Fruit fly (Drosophila melanogaster) whole organism, embryonic: ENCODE measurements around the gene CG6126.

Source experiments
- Abd-B ChIP-seq: fragments of 200-800 bp; sonication (Bioruptor generic); optimal IDR thresholded peaks from 2 replicates; lab custom pipeline; 2018; ENCODE audit warnings: missing biosample characterization, mild to moderate bottlenecking, missing genetic modification characterization, moderate library complexity
- Asciz ChIP-seq: fragments of 200-800 bp; sonication (Bioruptor generic); optimal IDR thresholded peaks from 2 replicates; lab custom pipeline; 2017; ENCODE audit warnings: missing biosample characterization, mild to moderate bottlenecking, missing genetic modification characterization, missing genetic modification reagents
- Bdp1 ChIP-seq: fragments of 200-800 bp; sonication (Bioruptor generic); optimal IDR thresholded peaks from 3 replicates; lab custom pipeline; 2016; ENCODE audit warnings: missing biosample characterization, missing genetic modification characterization
- CG10959 ChIP-seq: fragments of 200-800 bp; sonication (Bioruptor generic); IDR thresholded peaks from 2 replicates; pipeline ENCODE4 v1.3.6; 2022; ENCODE audit warnings: missing biosample characterization, missing genetic modification characterization
- CG11723 ChIP-seq: fragments of 200-800 bp; sonication (Bioruptor generic); optimal IDR thresholded peaks from 2 replicates; lab custom pipeline; 2017; ENCODE audit warnings: missing biosample characterization, mild to moderate bottlenecking, missing genetic modification characterization
- CG13775 ChIP-seq: fragments of 200-800 bp; sonication (Bioruptor generic); optimal IDR thresholded peaks from 3 replicates; lab custom pipeline; 2017; ENCODE audit warnings: missing biosample characterization, mild to moderate bottlenecking, missing genetic modification characterization
- CG14050 ChIP-seq: fragments of 200-800 bp; sonication (Bioruptor generic); IDR thresholded peaks from 3 replicates; pipeline ENCODE4 v1.3.6; 2022; ENCODE audit warnings: missing biosample characterization, missing genetic modification characterization
- CG14667 ChIP-seq: fragments of 200-800 bp; sonication (Bioruptor generic); IDR thresholded peaks from 2 replicates; pipeline ENCODE4 v1.3.6; 2022; ENCODE audit warnings: missing biosample characterization, missing genetic modification characterization
- CG15696 ChIP-seq: fragments of 200-800 bp; sonication (Bioruptor generic); optimal IDR thresholded peaks from 2 replicates; lab custom pipeline; 2019; ENCODE audit warnings: missing biosample characterization, mild to moderate bottlenecking, missing genetic modification characterization, moderate library complexity
- CG17802 ChIP-seq: fragments of 200-800 bp; sonication (Bioruptor generic); optimal IDR thresholded peaks from 2 replicates; lab custom pipeline; 2018; ENCODE audit warnings: missing biosample characterization, mild to moderate bottlenecking, missing genetic modification characterization, moderate library complexity
- CG17829 ChIP-seq: fragments of 200-800 bp; optimal IDR thresholded peaks from 2 replicates; lab custom pipeline; 2019; ENCODE audit warnings: missing biosample characterization, mild to moderate bottlenecking, missing genetic modification characterization, moderate library complexity
- CG18764 ChIP-seq: fragments of 200-800 bp; sonication (Bioruptor generic); optimal IDR thresholded peaks from 3 replicates; lab custom pipeline; 2016; ENCODE audit warnings: missing biosample characterization, missing genetic modification characterization
- CG2129 ChIP-seq: fragments of 200-800 bp; sonication (Bioruptor generic); IDR thresholded peaks from 2 replicates; pipeline ENCODE4 v1.3.6; 2022; ENCODE audit warnings: missing biosample characterization, missing genetic modification characterization; ENCODE audit not compliant: partially characterized antibody
- CG2199 ChIP-seq: fragments of 200-800 bp; sonication (Bioruptor generic); IDR thresholded peaks from 3 replicates; pipeline ENCODE4 v1.3.6; 2022; ENCODE audit warnings: missing biosample characterization, missing genetic modification characterization
- CG2875 ChIP-seq: fragments of 200-800 bp; sonication (Bioruptor generic); optimal IDR thresholded peaks from 2 replicates; lab custom pipeline; 2017; ENCODE audit warnings: missing biosample characterization, mild to moderate bottlenecking, missing genetic modification characterization, missing genetic modification reagents
- CG34224 ChIP-seq: fragments of 200-800 bp; sonication (Bioruptor generic); IDR thresholded peaks from 3 replicates; pipeline ENCODE4 v1.3.6; 2022; ENCODE audit warnings: missing biosample characterization, missing genetic modification characterization; ENCODE audit not compliant: partially characterized antibody
- CG3726 ChIP-seq: fragments of 200-800 bp; sonication (Bioruptor generic); IDR thresholded peaks from 3 replicates; pipeline ENCODE4, ENCODE4 v1.3.6; 2022; ENCODE audit warnings: missing biosample characterization, missing genetic modification characterization
- CG4328 ChIP-seq: fragments of 200-800 bp; sonication (Bioruptor generic); optimal IDR thresholded peaks from 3 replicates; lab custom pipeline; 2017; ENCODE audit warnings: missing biosample characterization, missing genetic modification reagents, missing genetic modification characterization
- CG6272 ChIP-seq: fragments of 200-800 bp; sonication (Bioruptor generic); IDR thresholded peaks from 2 replicates; pipeline ENCODE4 v1.3.6; 2022; ENCODE audit warnings: missing biosample characterization, missing genetic modification characterization
- CG7556 ChIP-seq: fragments of 200-800 bp; sonication (Bioruptor generic); optimal IDR thresholded peaks from 2 replicates; lab custom pipeline; 2017; ENCODE audit warnings: missing biosample characterization, mild to moderate bottlenecking, missing genetic modification characterization
- CG8089 ChIP-seq: fragments of 200-800 bp; sonication (Bioruptor generic); optimal IDR thresholded peaks from 3 replicates; lab custom pipeline; 2016; ENCODE audit warnings: missing biosample characterization, missing genetic modification characterization
- Deaf1 ChIP-seq: fragments of 200-800 bp; optimal IDR thresholded peaks from 3 replicates; lab custom pipeline; 2019; ENCODE audit warnings: missing biosample characterization, mild to moderate bottlenecking, missing genetic modification characterization, moderate library complexity
- Dip3 ChIP-seq: fragments of 200-800 bp; sonication (Bioruptor generic); optimal IDR thresholded peaks from 3 replicates; lab custom pipeline; 2016; ENCODE audit warnings: missing biosample characterization, missing genetic modification characterization
- Dp ChIP-seq: fragments of 200-800 bp; sonication (Bioruptor generic); optimal IDR thresholded peaks from 2 replicates; lab custom pipeline; 2018; ENCODE audit warnings: missing biosample characterization, mild to moderate bottlenecking, missing genetic modification characterization, moderate library complexity
- E2f2 ChIP-seq: fragments of 200-800 bp; sonication (Bioruptor generic); IDR thresholded peaks from 2 replicates; pipeline ENCODE4 v1.3.6; 2022; ENCODE audit warnings: missing biosample characterization, missing genetic modification characterization
- HLH4C ChIP-seq: fragments of 200-800 bp; sonication (Bioruptor generic); IDR thresholded peaks from 3 replicates; pipeline ENCODE4 v1.3.6; 2022; ENCODE audit warnings: missing biosample characterization, missing genetic modification characterization; ENCODE audit not compliant: partially characterized antibody
- Hr39 ChIP-seq: fragments of >200 bp; optimal IDR thresholded peaks from 2 replicates; lab custom pipeline; 2017
- Nf-YA ChIP-seq: fragments of 200-800 bp; sonication (Bioruptor generic); IDR thresholded peaks from 2 replicates; pipeline ENCODE4 v1.3.6; 2022; ENCODE audit warnings: missing biosample characterization, missing genetic modification characterization
- Poxn ChIP-seq: fragments of 200-800 bp; sonication (Bioruptor generic); IDR thresholded peaks from 2 replicates; pipeline ENCODE4 v1.3.6; 2022; ENCODE audit warnings: missing biosample characterization, missing genetic modification characterization
- Spps ChIP-seq: fragments of 200-800 bp; sonication (Bioruptor generic); optimal IDR thresholded peaks from 2 replicates; lab custom pipeline; 2018; ENCODE audit warnings: missing biosample characterization, mild to moderate bottlenecking, missing genetic modification characterization
- TFAM ChIP-seq: fragments of 200-800 bp; sonication (Bioruptor generic); optimal IDR thresholded peaks from 2 replicates; lab custom pipeline; 2017; ENCODE audit warnings: missing biosample characterization, missing genetic modification characterization, inconsistent platforms
- al ChIP-seq: fragments of 200-800 bp; sonication (Bioruptor generic); IDR thresholded peaks from 2 replicates; pipeline ENCODE4 v1.3.6; 2022; ENCODE audit warnings: missing biosample characterization, missing genetic modification characterization
- amos ChIP-seq: fragments of 200-800 bp; sonication (Bioruptor generic); IDR thresholded peaks from 2 replicates; pipeline ENCODE4 v1.3.6; 2022; ENCODE audit warnings: missing biosample characterization, missing genetic modification characterization; ENCODE audit not compliant: partially characterized antibody
- btn ChIP-seq: fragments of 200-800 bp; sonication (Bioruptor generic); optimal IDR thresholded peaks from 2 replicates; lab custom pipeline; 2016; ENCODE audit warnings: missing biosample characterization, missing genetic modification characterization
- chif ChIP-seq, 2 experiments: fragments of 200-800 bp; sonication (Bioruptor generic); optimal IDR thresholded peaks; 3 replicates each; lab custom pipeline; 2016; ENCODE audit warnings: missing biosample characterization in 2 of 2, missing genetic modification characterization in 2 of 2
- chinmo ChIP-seq: fragments of 200-800 bp; sonication (Bioruptor generic); IDR thresholded peaks from 4 replicates; pipeline ENCODE4 v1.3.6; 2022; ENCODE audit warnings: missing biosample characterization, missing genetic modification characterization; ENCODE audit not compliant: partially characterized antibody
- dan ChIP-seq: fragments of 200-800 bp; sonication (Bioruptor generic); IDR thresholded peaks from 2 replicates; pipeline ENCODE4 v1.3.6; 2022; ENCODE audit warnings: missing biosample characterization, missing genetic modification characterization
- fd3F ChIP-seq: fragments of 200-800 bp; sonication (Bioruptor generic); optimal IDR thresholded peaks from 2 replicates; lab custom pipeline; 2018; ENCODE audit warnings: missing biosample characterization, mild to moderate bottlenecking, missing genetic modification characterization, moderate library complexity
- fd64A ChIP-seq: fragments of 200-800 bp; sonication (Bioruptor generic); optimal IDR thresholded peaks from 3 replicates; lab custom pipeline; 2018; ENCODE audit warnings: missing biosample characterization, mild to moderate bottlenecking, missing genetic modification characterization
- fd96Cb ChIP-seq: fragments of 200-800 bp; sonication (Bioruptor generic); optimal IDR thresholded peaks from 2 replicates; lab custom pipeline; 2018; ENCODE audit warnings: missing biosample characterization, mild to moderate bottlenecking, missing genetic modification characterization, moderate library complexity
- ftz-f1 ChIP-seq: fragments of 200-800 bp; sonication (Bioruptor generic); optimal IDR thresholded peaks from 2 replicates; lab custom pipeline; 2016; ENCODE audit warnings: missing biosample characterization, missing genetic modification characterization
- jumu ChIP-seq: fragments of 200-800 bp; sonication (Bioruptor generic); optimal IDR thresholded peaks from 3 replicates; lab custom pipeline; 2016; ENCODE audit warnings: missing biosample characterization, missing genetic modification characterization
- knrl ChIP-seq: fragments of 200-800 bp; sonication (Bioruptor generic); IDR thresholded peaks from 3 replicates; pipeline ENCODE4 v1.3.6; 2022; ENCODE audit warnings: missing biosample characterization, missing genetic modification characterization; ENCODE audit not compliant: partially characterized antibody
- ranshi ChIP-seq: fragments of 200-800 bp; sonication (Bioruptor generic); IDR thresholded peaks from 2 replicates; pipeline ENCODE4 v1.3.6; 2022; ENCODE audit warnings: missing biosample characterization, missing genetic modification characterization
- sd ChIP-seq: fragments of 200-800 bp; sonication (Bioruptor generic); optimal IDR thresholded peaks from 3 replicates; lab custom pipeline; 2018; ENCODE audit warnings: missing biosample characterization, mild to moderate bottlenecking, missing genetic modification characterization, moderate library complexity
- stc ChIP-seq: fragments of 200-800 bp; sonication (Bioruptor generic); IDR thresholded peaks from 2 replicates; pipeline ENCODE4 v1.3.6; 2022; ENCODE audit warnings: missing biosample characterization, missing genetic modification characterization
- toy ChIP-seq: fragments of 200-800 bp; sonication (Bioruptor generic); IDR thresholded peaks from 2 replicates; pipeline ENCODE4 v1.3.6; 2022; ENCODE audit warnings: missing biosample characterization, missing genetic modification characterization
- usp ChIP-seq: fragments of >200 bp; optimal IDR thresholded peaks from 2 replicates; lab custom pipeline; 2017; ENCODE audit warnings: missing biosample characterization, missing genetic modification characterization
- zen ChIP-seq: fragments of 200-800 bp; sonication (Bioruptor generic); optimal IDR thresholded peaks from 3 replicates; lab custom pipeline; 2018; ENCODE audit warnings: missing biosample characterization, mild to moderate bottlenecking, missing genetic modification characterization, moderate library complexity

CG6126 gene

DNA sequence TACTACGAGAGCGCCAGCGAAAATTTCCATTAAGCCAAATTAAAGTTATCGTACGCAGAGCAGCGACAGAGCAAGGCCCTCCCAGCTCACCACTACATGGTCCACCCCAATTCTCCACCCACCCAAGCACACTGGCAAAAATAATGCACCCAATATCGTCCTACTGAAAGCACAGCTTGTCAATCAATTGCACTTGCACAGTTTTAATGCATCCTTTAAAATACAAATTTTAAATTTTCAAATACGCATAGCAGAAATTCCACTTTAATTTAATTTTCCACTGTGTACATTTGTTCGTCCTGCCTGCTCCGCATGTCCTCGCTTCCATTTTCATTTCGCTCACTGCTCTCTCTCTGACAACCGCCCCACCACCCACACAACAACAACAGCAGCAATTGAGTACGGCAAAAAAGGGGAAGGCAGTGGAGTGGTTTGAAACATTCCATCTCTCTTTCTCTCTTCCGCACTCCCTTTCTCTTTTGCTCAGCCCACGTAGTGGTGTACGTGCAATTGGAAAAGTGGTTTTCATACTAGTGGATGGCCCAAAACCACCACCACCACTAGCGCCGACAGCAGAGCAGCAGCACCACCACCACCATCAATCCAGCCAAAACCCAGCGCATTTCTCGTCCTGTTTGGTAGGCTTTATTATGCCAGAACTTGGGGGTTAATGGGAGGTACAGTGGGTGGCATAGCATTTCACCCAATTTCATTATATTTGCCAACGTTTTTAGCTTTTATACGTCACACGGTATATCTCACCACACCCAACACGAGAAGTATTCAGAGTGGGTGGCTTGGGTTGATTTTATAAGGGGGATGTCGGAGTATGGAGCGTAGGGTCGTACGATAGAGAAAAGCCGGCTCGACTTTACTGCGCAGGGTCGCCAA, 45.0 kb upstream of the CG6126 start (continued):
- TF ChIP-seq sd (tag; lab: Kevin White, UChicago) (peak; percentile 57), CG4328 (GFP tag; lab: Kevin White, UChicago) (peak; percentile 80), CG17802 (tag; lab: Kevin White, UChicago) (peak; percentile 69), fd64A (GFP tag; lab: Kevin White, UChicago) (peak; percentile 73), toy (GFP tag; lab: Robert Waterston, UW) (peak; percentile 55; the same call in 1 of the 2 replicates), ftz-f1 (GFP tag; lab: Kevin White, UChicago) (no peak), dan (GFP tag; lab: Robert Waterston, UW) (no peak), CG11723 (GFP tag; lab: Kevin White, UChicago) (peak; percentile 56), TFAM (GFP tag; lab: Kevin White, UChicago) (no peak), Dp (GFP tag; lab: Kevin White, UChicago) (no peak), CG7556 (GFP tag; lab: Kevin White, UChicago) (peak; percentile 88), CG8089 (GFP tag; lab: Kevin White, UChicago) (no peak), ranshi (peak; percentile 82), HLH4C (GFP tag; lab: Robert Waterston, UW) (0 out of 3 replicates have a peak, but pooled peaks have one; percentile 6), CG15696 (tag; lab: Kevin White, UChicago) (peak; percentile 70), CG18764 (GFP tag; lab: Kevin White, UChicago) (peak; percentile 74), stc (GFP tag; lab: Robert Waterston, UW) (peak; percentile 84), CG13775 (GFP tag; lab: Kevin White, UChicago) (peak; percentile 43), Deaf1 (tag; lab: Kevin White, UChicago) (peak; percentile 46), CG2875 (GFP tag; lab: Kevin White, UChicago) (peak; percentile 26), Abd-B (GFP tag; lab: Kevin White, UChicago) (peak; percentile 53), Poxn (GFP tag; lab: Robert Waterston, UW) (no peak), CG14050 (GFP tag; lab: Robert Waterston, UW) (peak; percentile 30; the same call in 2 of the 3 replicates), CG2199 (no peak), fd96Cb (tag; lab: Kevin White, UChicago) (peak; percentile 81), btn (peak; percentile 69), CG17829 (tag; lab: Kevin White, UChicago) (peak; percentile 79), chinmo (GFP tag; lab: Robert Waterston, UW) (0 out of 4 replicates have a peak, but pooled peaks have one; percentile 22), usp (GFP tag; lab: Kevin White, UChicago) (no peak), knrl (GFP tag; lab: Robert Waterston, UW) (no peak), Nf-YA (GFP tag; lab: Robert Waterston, UW) (peak; percentile 78), jumu (GFP tag; lab: Kevin White, UChicago) (peak; percentile 41), zen (tag; lab: Kevin White, UChicago) (peak; percentile 68), Bdp1 (GFP tag; lab: Kevin White, UChicago) (peak; percentile 14), Spps (tag; lab: Kevin White, UChicago) (peak; percentile 25), CG14667 (GFP tag; lab: Robert Waterston, UW) (peak; percentile 71), fd3F (GFP tag; lab: Kevin White, UChicago) (peak; percentile 32), E2f2 (no peak), CG3726 (no peak), Dip3 (peak; percentile 23), chif (GFP tag; optimal IDR thresholded peaks at IDR 0.05; lab: Kevin White, UChicago) (peak; percentile 58 to 86), CG6272 (peak; percentile 73), al (GFP tag; lab: Robert Waterston, UW) (peak; percentile 69), CG34224 (GFP tag; lab: Robert Waterston, UW) (no peak), Hr39 (lab: Kevin White, UChicago) (no peak), CG2129 (GFP tag; lab: Robert Waterston, UW) (no peak), amos (GFP tag; lab: Robert Waterston, UW) (no peak), CG10959 (GFP tag; lab: Robert Waterston, UW) (peak; percentile 71), Asciz (peak; percentile 75)
